Worm (Caenorhabditis elegans) whole organism, L4 larva: ENCODE results near the gene mlk-1.

Source experiments
- T20F7.1 ChIP-seq: fragments of 200-800 bp; sonication (Bioruptor generic); optimal IDR thresholded peaks from 2 replicates; lab custom pipeline; 2018; ENCODE audit warnings: mild to moderate bottlenecking, missing genetic modification characterization, missing compliant biosample characterization
- Y5F2A.4 ChIP-seq: fragments of 200-800 bp; sonication (Bioruptor generic); optimal IDR thresholded peaks from 2 replicates; lab custom pipeline; 2018; ENCODE audit warnings: mild to moderate bottlenecking, missing genetic modification characterization, missing compliant biosample characterization
- ZK546.5 ChIP-seq, 2 experiments: sonication (generic microtip); optimal IDR thresholded peaks; 2 replicates each; lab custom pipeline; 2017; ENCODE audit warnings: missing biosample characterization in 2 of 2, missing genetic modification characterization in 2 of 2
- dve-1 ChIP-seq: sonication (generic microtip); optimal IDR thresholded peaks from 2 replicates; lab custom pipeline; 2017; ENCODE audit warnings: antibody characterized with exemption, mild to moderate bottlenecking, missing genetic modification characterization, missing compliant biosample characterization; ENCODE audit not compliant: insufficient read depth
- lin-15B ChIP-seq: fragments of 150-350 bp; sonication (generic microtip); optimal IDR thresholded peaks from 3 replicates; lab custom pipeline; 2014; ENCODE audit warnings: missing biosample characterization, missing genetic modification characterization
- mdl-1 ChIP-seq, 2 experiments: fragments of 150-350 bp in 1 of 2; sonication (generic microtip) in 1 of 2; optimal IDR thresholded peaks; 2 replicates each; lab custom pipeline; 2014 to 2017; ENCODE audit warnings: missing biosample characterization in 2 of 2, missing genetic modification characterization in 2 of 2
- nhr-77 ChIP-seq: fragments of 150-350 bp; optimal IDR thresholded peaks from 2 replicates; lab custom pipeline; 2014; ENCODE audit warnings: missing biosample characterization, missing genetic modification characterization
- pha-4 ChIP-seq, 2 experiments: fragments of 150-350 bp in 1 of 2; fragments of 200-800 bp in 1 of 2; sonication (Bioruptor generic) in 1 of 2; IDR thresholded peaks in 1 of 2; optimal IDR thresholded peaks in 1 of 2; 2 replicates each; pipeline versions ENCODE4 v1.3.6 to Lab custom; 2014 to 2022; ENCODE audit warnings: missing genetic modification characterization in 2 of 2, missing genetic modification reagents in 2 of 2, missing biosample characterization in 1 of 2, missing compliant biosample characterization in 1 of 2
- pqm-1 ChIP-seq: sonication (generic microtip); optimal IDR thresholded peaks from 2 replicates; lab custom pipeline; 2017; ENCODE audit warnings: missing biosample characterization, missing genetic modification characterization
- unc-130 ChIP-seq: sonication (generic microtip); optimal IDR thresholded peaks from 2 replicates; lab custom pipeline; 2016; ENCODE audit warnings: missing genetic modification reagents, missing genetic modification characterization, missing compliant biosample characterization
- zfp-3 ChIP-seq: fragments of 200-800 bp; sonication (Bioruptor generic); conservative IDR thresholded peaks from 2 replicates; pipeline ENCODE4 v1.3.6; 2022; ENCODE audit warnings: missing genetic modification reagents, missing genetic modification characterization, missing compliant biosample characterization
- ztf-11 ChIP-seq: fragments of 150-350 bp; optimal IDR thresholded peaks from 2 replicates; lab custom pipeline; 2014; ENCODE audit warnings: missing biosample characterization, missing genetic modification characterization

DNA sequence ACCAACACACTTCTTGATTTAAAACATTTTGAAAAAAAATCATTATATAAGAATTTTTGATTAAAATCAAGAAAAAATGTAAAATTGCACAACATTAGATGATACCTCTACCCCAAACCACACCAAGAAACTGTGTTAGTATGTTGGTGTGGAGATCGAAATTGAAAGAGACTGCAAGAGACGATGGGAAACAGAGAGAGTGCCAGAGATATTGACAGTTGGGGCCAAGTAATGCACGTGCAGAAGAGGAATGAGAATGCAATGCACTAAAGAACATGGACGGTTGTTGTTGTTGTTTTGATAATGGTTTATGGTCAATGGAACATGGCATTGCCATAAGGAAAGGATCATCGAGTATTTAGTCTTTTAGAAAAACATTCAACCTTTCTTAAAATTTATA is 32.4 kb downstream of the mlk-1 start:
- no peak for TF ChIP-seq Y5F2A.4 (GFP tag; lab: Kevin White, UChicago)
- no peak for TF ChIP-seq pha-4 (GFP tag; IDR thresholded peaks at IDR 0.05; lab: Robert Waterston, UW)
- no peak for TF ChIP-seq pha-4 (tag; optimal IDR thresholded peaks at IDR 0.05; lab: Kevin White, UChicago)
- TF ChIP-seq unc-130, result no peak
- TF ChIP-seq dve-1, result peak; percentile 34
- TF ChIP-seq lin-15B, result no peak
- TF ChIP-seq T20F7.1, result peak; percentile 17
- peak; percentile 78 to 86 for TF ChIP-seq mdl-1 (tag; optimal IDR thresholded peaks at IDR 0.05; lab: Kevin White, UChicago)
- no peak for TF ChIP-seq pqm-1 (tag; lab: Kevin White, UChicago)
- TF ChIP-seq zfp-3 (GFP tag; lab: Robert Waterston, UW), result no peak
- no peak for TF ChIP-seq ZK546.5 (tag; optimal IDR thresholded peaks at IDR 0.05; lab: Kevin White, UChicago)
- no peak for TF ChIP-seq nhr-77 (tag; lab: Kevin White, UChicago)
- no peak for TF ChIP-seq ztf-11 (tag; lab: Kevin White, UChicago)
